Worm (Caenorhabditis elegans) whole organism, early embryonic: ENCODE measurements around the gene H12D21.10.

ENCODE experiments used
- B0310.2 ChIP-seq: sonication (generic microtip); optimal IDR thresholded peaks from 2 replicates; lab custom pipeline; 2016; ENCODE audit warnings: mild to moderate bottlenecking, missing genetic modification characterization, missing compliant biosample characterization
- F13C5.2 ChIP-seq: sonication (generic microtip); optimal IDR thresholded peaks from 2 replicates; lab custom pipeline; 2017; ENCODE audit warnings: mild to moderate bottlenecking, missing genetic modification characterization, inconsistent platforms, missing compliant biosample characterization
- aly-1 ChIP-seq: sonication (generic microtip); optimal IDR thresholded peaks from 2 replicates; lab custom pipeline; 2016; ENCODE audit warnings: missing genetic modification characterization, missing compliant biosample characterization
- ama-1 ChIP-seq: fragments of 150-350 bp; optimal IDR thresholded peaks from 2 replicates; lab custom pipeline; 2014
- ceh-13 ChIP-seq: fragments of 200-800 bp; sonication (Bioruptor generic); optimal IDR thresholded peaks from 2 replicates; lab custom pipeline; 2018; ENCODE audit warnings: mild to moderate bottlenecking, missing genetic modification characterization, missing compliant biosample characterization
- ets-7 ChIP-seq: sonication (generic microtip); optimal IDR thresholded peaks from 2 replicates; lab custom pipeline; 2016; ENCODE audit warnings: missing genotype, missing genetic modification characterization, missing compliant biosample characterization
- flt-1 ChIP-seq: fragments of 200-800 bp; sonication (Bioruptor generic); IDR thresholded peaks from 2 replicates; pipeline ENCODE4 v1.3.6; 2022; ENCODE audit warnings: missing genetic modification characterization, missing compliant biosample characterization
- hmbx-1 ChIP-seq: sonication (generic microtip); optimal IDR thresholded peaks from 2 replicates; lab custom pipeline; 2016; ENCODE audit warnings: mild to moderate bottlenecking, missing genetic modification characterization, missing compliant biosample characterization
- hmg-4 ChIP-seq: fragments of 200-800 bp; sonication (Bioruptor generic); optimal IDR thresholded peaks from 2 replicates; lab custom pipeline; 2018; ENCODE audit warnings: mild to moderate bottlenecking, missing genetic modification characterization, missing compliant biosample characterization
- pes-1 ChIP-seq: fragments of 200-800 bp; sonication (Bioruptor generic); IDR thresholded peaks from 2 replicates; pipeline ENCODE4 v1.3.6; 2022; ENCODE audit warnings: missing genetic modification reagents, missing genetic modification characterization, missing compliant biosample characterization
- sea-1 ChIP-seq: fragments of 200-800 bp; sonication (Bioruptor generic); conservative IDR thresholded peaks from 2 replicates; pipeline ENCODE4 v1.3.6; 2022; ENCODE audit warnings: missing genetic modification characterization, missing compliant biosample characterization
- tbx-37 ChIP-seq: fragments of 200-800 bp; sonication (Bioruptor generic); conservative IDR thresholded peaks from 2 replicates; pipeline ENCODE4 v1.3.6; 2022; ENCODE audit warnings: missing genetic modification reagents, missing genetic modification characterization, missing compliant biosample characterization
- tra-4 ChIP-seq: sonication (generic microtip); optimal IDR thresholded peaks from 2 replicates; lab custom pipeline; 2017; ENCODE audit warnings: missing genetic modification characterization, missing compliant biosample characterization

- TF ChIP-seq tbx-37 (GFP tag; lab: Robert Waterston, UW), result no peak
- no peak for TF ChIP-seq flt-1
- TF ChIP-seq ama-1 (lab: Kevin White, UChicago), result no peak
- no peak for TF ChIP-seq ets-7 (tag; lab: Kevin White, UChicago)
- TF ChIP-seq sea-1 (GFP tag; lab: Robert Waterston, UW), result no peak
- TF ChIP-seq F13C5.2 (tag; lab: Kevin White, UChicago), result no peak
- TF ChIP-seq pes-1 (GFP tag; lab: Robert Waterston, UW), result no peak
- TF ChIP-seq hmg-4 (GFP tag; lab: Kevin White, UChicago), result no peak
- no peak for TF ChIP-seq tra-4 (tag; lab: Kevin White, UChicago)
- no peak for TF ChIP-seq hmbx-1 (tag; lab: Kevin White, UChicago)
- no peak for TF ChIP-seq ceh-13 (GFP tag; lab: Kevin White, UChicago)
- TF ChIP-seq aly-1, result no peak
- no peak for TF ChIP-seq B0310.2 (tag; lab: Kevin White, UChicago)
These were observed 24.2 kb upstream of the H12D21.10 start, which contains the start of gene ZC412.5 for ce11 chrV:14875371-14875770.
